Worm (Caenorhabditis elegans): ENCODE measurements around the gene ZK622.1.

- TF ChIP-seq hmg-20 (GFP tag; IDR thresholded peaks at IDR 0.05), result 0 out of 2 replicates have a peak, but pooled peaks have one; percentile 33
- TF ChIP-seq gei-17 (GFP tag; optimal IDR thresholded peaks at IDR 0.05), result no peak
Observed at ce11 chrII:5293287-5293850, at the start of gene ZK622.1.
